Worm (Caenorhabditis elegans): ENCODE measurements around the gene rgs-1.

Gene rgs-1

ce11 chrIII:10064140-10064539, 47.8 kb upstream of the rgs-1 start, which contains the start of gene ekl-6 (continued):
- TF ChIP-seq dmd-4 (tag; optimal IDR thresholded peaks at IDR 0.05; ENCODE audit: borderline replicate concordance) (no peak), pat-9 (tag; optimal IDR thresholded peaks at IDR 0.05) (no peak), Y22D7AL.16 (tag; optimal IDR thresholded peaks at IDR 0.05) (no peak), unc-42 (tag; optimal IDR thresholded peaks at IDR 0.05) (no peak), eyg-1 (tag; optimal IDR thresholded peaks at IDR 0.05) (no peak), ceh-45 (GFP tag; IDR thresholded peaks at IDR 0.05) (no peak), dve-1 (tag; optimal IDR thresholded peaks at IDR 0.05) (no peak), rnt-1 (tag; optimal IDR thresholded peaks at IDR 0.05) (peak; percentile 15), pros-1 (tag; optimal IDR thresholded peaks at IDR 0.05) (no peak), ama-1 (optimal IDR thresholded peaks at IDR 0.05) (no peak), fkh-6 (tag; optimal IDR thresholded peaks at IDR 0.05) (no peak), gmeb-2 (tag; optimal IDR thresholded peaks at IDR 0.05) (no peak), pax-1 (tag; optimal IDR thresholded peaks at IDR 0.05) (no peak), ahr-1 (tag; optimal IDR thresholded peaks at IDR 0.05) (no peak), elt-2 (tag; optimal IDR thresholded peaks at IDR 0.05) (peak; percentile 53), unc-3 (GFP tag; conservative IDR thresholded peaks at IDR 0.05) (no peak), unc-3 (tag; optimal IDR thresholded peaks at IDR 0.05) (no peak), K09A11.1 (tag; optimal IDR thresholded peaks at IDR 0.05; ENCODE audit: insufficient read depth) (no peak), tbx-2 (tag; optimal IDR thresholded peaks at IDR 0.05) (peak; percentile 86), ceh-2 (tag; optimal IDR thresholded peaks at IDR 0.05) (peak; percentile 90), lin-11 (tag; optimal IDR thresholded peaks at IDR 0.05) (no peak), pha-2 (tag; optimal IDR thresholded peaks at IDR 0.05) (no peak), ceh-14 (tag; optimal IDR thresholded peaks at IDR 0.05) (peak; percentile 21), npax-4 (tag; optimal IDR thresholded peaks at IDR 0.05) (no peak), ceh-6 (GFP tag; optimal IDR thresholded peaks at IDR 0.05) (no peak), unc-86 (tag; optimal IDR thresholded peaks at IDR 0.05) (peak; percentile 14), ref-2 (tag; optimal IDR thresholded peaks at IDR 0.05) (peak; percentile 76), lim-6 (tag; optimal IDR thresholded peaks at IDR 0.05) (no peak)

ce11 chrIII:10060573-10060972, 44.2 kb upstream of the rgs-1 start, which contains the start of gene T16G12.13:
Gene T16G12.13, plus strand, starts transcription at chrIII:10060865.
- TF ChIP-seq tbx-2 (tag; optimal IDR thresholded peaks at IDR 0.05), result no peak
- no peak for TF ChIP-seq ceh-31 (tag; optimal IDR thresholded peaks at IDR 0.05)
- no peak for TF ChIP-seq mec-3 (tag; optimal IDR thresholded peaks at IDR 0.05; ENCODE audit: borderline replicate concordance)
- TF ChIP-seq hlh-13 (GFP tag; optimal IDR thresholded peaks at IDR 0.05), result no peak
- TF ChIP-seq C08G9.2 (tag; optimal IDR thresholded peaks at IDR 0.05), result no peak
- no peak for TF ChIP-seq ztf-16 (tag; optimal IDR thresholded peaks at IDR 0.05)
- no peak for TF ChIP-seq unc-3 (GFP tag; conservative IDR thresholded peaks at IDR 0.05)
- TF ChIP-seq unc-3 (tag; optimal IDR thresholded peaks at IDR 0.05), result no peak
- TF ChIP-seq ceh-2 (tag; optimal IDR thresholded peaks at IDR 0.05), result no peak
- TF ChIP-seq ama-1 (optimal IDR thresholded peaks at IDR 0.05), result no peak
- no peak for TF ChIP-seq unc-86 (tag; optimal IDR thresholded peaks at IDR 0.05)
- TF ChIP-seq nhr-11 (tag; optimal IDR thresholded peaks at IDR 0.05), result no peak
- TF ChIP-seq pqm-1 (tag; optimal IDR thresholded peaks at IDR 0.05), result no peak
- TF ChIP-seq tbx-7 (tag; optimal IDR thresholded peaks at IDR 0.05), result no peak

ce11 chrIII:10059002-10059401, 42.6 kb upstream of the rgs-1 start, which contains the start of gene T16G12.8:
Gene T16G12.8, plus strand, starts transcription at chrIII:10059302.
- no peak for TF ChIP-seq pros-1 (tag; optimal IDR thresholded peaks at IDR 0.05)
- no peak for TF ChIP-seq pqm-1 (tag; optimal IDR thresholded peaks at IDR 0.05)
- TF ChIP-seq mec-3 (tag; optimal IDR thresholded peaks at IDR 0.05; ENCODE audit: borderline replicate concordance), result no peak
- TF ChIP-seq zip-5 (tag; optimal IDR thresholded peaks at IDR 0.05), result no peak
- TF ChIP-seq ahr-1 (tag; optimal IDR thresholded peaks at IDR 0.05), result no peak
- no peak for TF ChIP-seq ceh-18 (tag; optimal IDR thresholded peaks at IDR 0.05)
- TF ChIP-seq K09A11.1 (tag; optimal IDR thresholded peaks at IDR 0.05; ENCODE audit: insufficient read depth), result no peak
- TF ChIP-seq rnt-1 (tag; optimal IDR thresholded peaks at IDR 0.05), result no peak

ce11 chrIII:10057518-10057917, 41.2 kb upstream of the rgs-1 start, which contains the start of gene T16G12.4:
Gene T16G12.4, plus strand, starts transcription at chrIII:10057818.
- no peak for TF ChIP-seq nfya-1 (tag; optimal IDR thresholded peaks at IDR 0.05)
- no peak for TF ChIP-seq pag-3 (tag; optimal IDR thresholded peaks at IDR 0.05; ENCODE audit: borderline replicate concordance)
